Worm (Caenorhabditis elegans) whole organism, L1 larva: ENCODE results near the gene gck-2.

ENCODE experiments used
- C04F5.9 ChIP-seq: sonication (generic microtip); optimal IDR thresholded peaks from 2 replicates; lab custom pipeline; 2016; ENCODE audit warnings: missing genetic modification characterization, missing compliant biosample characterization
- C34B4.2 ChIP-seq: sonication (generic microtip); optimal IDR thresholded peaks from 2 replicates; lab custom pipeline; 2017; ENCODE audit warnings: mild to moderate bottlenecking, missing genetic modification characterization, missing compliant biosample characterization
- F16B12.6 ChIP-seq: fragments of 150-350 bp; optimal IDR thresholded peaks from 2 replicates; lab custom pipeline; 2014; ENCODE audit warnings: missing biosample characterization, missing genetic modification characterization
- alr-1 ChIP-seq: fragments of 200-800 bp; sonication (Bioruptor generic); optimal IDR thresholded peaks from 2 replicates; lab custom pipeline; 2018; ENCODE audit warnings: borderline replicate concordance, mild to moderate bottlenecking, missing genetic modification characterization, missing compliant biosample characterization
- aly-2 ChIP-seq: fragments of 150-350 bp; optimal IDR thresholded peaks from 2 replicates; lab custom pipeline; 2014; ENCODE audit warnings: missing biosample characterization, missing genetic modification characterization
- ama-1 ChIP-seq: fragments of 150-350 bp; optimal IDR thresholded peaks from 2 replicates; lab custom pipeline; 2014
- blmp-1 ChIP-seq: fragments of 150-350 bp; optimal IDR thresholded peaks from 2 replicates; lab custom pipeline; 2014; ENCODE audit warnings: missing biosample characterization, missing genetic modification characterization
- ceh-63 ChIP-seq: fragments of 200-800 bp; sonication (Bioruptor generic); optimal IDR thresholded peaks from 2 replicates; lab custom pipeline; 2018; ENCODE audit warnings: mild to moderate bottlenecking, missing genetic modification characterization, missing compliant biosample characterization
- ceh-82 ChIP-seq, 3 experiments: fragments of 150-350 bp in 1 of 3; sonication (generic microtip) in 2 of 3; optimal IDR thresholded peaks; 2 replicates each; lab custom pipeline; 2014 to 2017; ENCODE audit warnings: missing biosample characterization in 3 of 3, missing genetic modification characterization in 3 of 3
- ceh-90 ChIP-seq: sonication (generic microtip); optimal IDR thresholded peaks from 2 replicates; lab custom pipeline; 2016; ENCODE audit warnings: missing genetic modification characterization, missing compliant biosample characterization
- dpl-1 ChIP-seq, 3 experiments: fragments of 150-350 bp in 2 of 3; sonication (generic microtip) in 1 of 3; optimal IDR thresholded peaks; 2 replicates each; lab custom pipeline; 2014 to 2017; ENCODE audit warnings: missing biosample characterization in 3 of 3, missing genetic modification characterization in 3 of 3, missing genetic modification reagents in 3 of 3
- efl-1 ChIP-seq, 4 experiments: fragments of 150-350 bp; optimal IDR thresholded peaks in 3 of 4; peaks in 1 of 4; 1 replicate in 1 of 4; 2 replicates in 3 of 4; lab custom pipeline; 2014; ENCODE audit warnings: missing biosample characterization in 2 of 4, missing genetic modification characterization in 2 of 4, missing genetic modification reagents in 2 of 4
- egl-27 ChIP-seq, 2 experiments: fragments of 150-350 bp in 1 of 2; sonication (generic microtip); optimal IDR thresholded peaks; 3 replicates each; lab custom pipeline; 2017 to 2018; ENCODE audit warnings: missing biosample characterization in 2 of 2, missing genetic modification characterization in 2 of 2, missing genetic modification reagents in 2 of 2
- elt-3 ChIP-seq, 6 experiments: fragments of 150-350 bp in 1 of 6; sonication (generic microtip); optimal IDR thresholded peaks; 2 replicates each; lab custom pipeline; 2017 to 2018; ENCODE audit warnings: missing biosample characterization in 6 of 6, missing genetic modification characterization in 6 of 6, inconsistent platforms in 1 of 6
- fkh-4 ChIP-seq: sonication (generic microtip); optimal IDR thresholded peaks from 2 replicates; lab custom pipeline; 2016; ENCODE audit warnings: missing compliant biosample characterization, missing genetic modification characterization, borderline replicate concordance
- fkh-8 ChIP-seq: sonication (generic microtip); optimal IDR thresholded peaks from 2 replicates; lab custom pipeline; 2016; ENCODE audit warnings: mild to moderate bottlenecking, missing genetic modification characterization, missing compliant biosample characterization
- grh-1 ChIP-seq: fragments of 200-800 bp; sonication (Bioruptor generic); IDR thresholded peaks from 2 replicates; pipeline ENCODE4 v1.3.6; 2022; ENCODE audit warnings: missing genetic modification reagents, missing genetic modification characterization, missing compliant biosample characterization
- hpl-2 ChIP-seq: fragments of 150-350 bp; optimal IDR thresholded peaks from 2 replicates; lab custom pipeline; 2014; ENCODE audit warnings: missing biosample characterization, missing genetic modification reagents, missing genetic modification characterization
- irx-1 ChIP-seq: sonication (generic microtip); optimal IDR thresholded peaks from 2 replicates; lab custom pipeline; 2016; ENCODE audit warnings: missing genetic modification characterization, missing compliant biosample characterization
- lin-13 ChIP-seq: fragments of 150-350 bp; optimal IDR thresholded peaks from 2 replicates; lab custom pipeline; 2014; ENCODE audit warnings: missing biosample characterization, missing genetic modification reagents, missing genetic modification characterization
- lin-14 ChIP-seq: fragments of 200-800 bp; sonication (Bioruptor generic); optimal IDR thresholded peaks from 2 replicates; lab custom pipeline; 2018; ENCODE audit warnings: mild to moderate bottlenecking, missing genetic modification characterization, moderate library complexity, missing compliant biosample characterization
- lin-15B ChIP-seq: fragments of 150-350 bp; sonication (generic microtip); optimal IDR thresholded peaks from 3 replicates; lab custom pipeline; 2014; ENCODE audit warnings: missing biosample characterization, missing genetic modification characterization
- lin-35 ChIP-seq, 2 experiments: fragments of 150-350 bp; optimal IDR thresholded peaks; 2 replicates each; lab custom pipeline; 2014; ENCODE audit warnings: missing biosample characterization in 2 of 2, missing genetic modification characterization in 2 of 2, missing genetic modification reagents in 2 of 2
- lin-39 ChIP-seq: fragments of 150-350 bp; optimal IDR thresholded peaks from 2 replicates; lab custom pipeline; 2014; ENCODE audit warnings: missing biosample characterization, missing genetic modification reagents, missing genetic modification characterization
- lir-3 ChIP-seq: sonication (generic microtip); optimal IDR thresholded peaks from 2 replicates; lab custom pipeline; 2016; ENCODE audit warnings: mild to moderate bottlenecking, missing genetic modification characterization, moderate library complexity, missing compliant biosample characterization; ENCODE audit not compliant: poor library complexity
- lsy-2 ChIP-seq, 2 experiments: fragments of 150-350 bp; optimal IDR thresholded peaks; 2 replicates each; lab custom pipeline; 2014; ENCODE audit warnings: missing biosample characterization in 2 of 2, missing genetic modification characterization in 2 of 2
- nhr-19 ChIP-seq: fragments of 200-800 bp; sonication (Bioruptor generic); conservative IDR thresholded peaks from 2 replicates; pipeline ENCODE4 v1.3.6; 2022; ENCODE audit warnings: missing genetic modification characterization, missing compliant biosample characterization
- nhr-20 ChIP-seq: sonication (generic microtip); optimal IDR thresholded peaks from 2 replicates; lab custom pipeline; 2016; ENCODE audit warnings: mild to moderate bottlenecking, missing genetic modification characterization, missing compliant biosample characterization
- nhr-237 ChIP-seq: fragments of 150-350 bp; optimal IDR thresholded peaks from 2 replicates; lab custom pipeline; 2014; ENCODE audit warnings: missing biosample characterization, missing genetic modification characterization
- nhr-47 ChIP-seq: sonication (generic microtip); optimal IDR thresholded peaks from 2 replicates; lab custom pipeline; 2016; ENCODE audit warnings: mild to moderate bottlenecking, missing genetic modification characterization, moderate library complexity, missing compliant biosample characterization
- nhr-71 ChIP-seq: sonication (generic microtip); optimal IDR thresholded peaks from 2 replicates; lab custom pipeline; 2016; ENCODE audit warnings: mild to moderate bottlenecking, missing genetic modification characterization, moderate library complexity, missing compliant biosample characterization
- nhr-77 ChIP-seq: fragments of 150-350 bp; optimal IDR thresholded peaks from 2 replicates; lab custom pipeline; 2014; ENCODE audit warnings: missing biosample characterization, missing genetic modification characterization
- nhr-85 ChIP-seq: sonication (generic microtip); peaks from one replicate; lab custom pipeline; 2016; ENCODE audit warnings: missing genetic modification characterization, inconsistent platforms, missing compliant biosample characterization
- pqm-1 ChIP-seq: sonication (generic microtip); optimal IDR thresholded peaks from 3 replicates; lab custom pipeline; 2017; ENCODE audit warnings: missing biosample characterization, missing genetic modification characterization
- rnt-1 ChIP-seq: sonication (generic microtip); optimal IDR thresholded peaks from 2 replicates; lab custom pipeline; 2016; ENCODE audit warnings: mild to moderate bottlenecking, missing genetic modification characterization, moderate library complexity, missing compliant biosample characterization
- skn-1 ChIP-seq: fragments of 150-350 bp; optimal IDR thresholded peaks from 2 replicates; lab custom pipeline; 2014; ENCODE audit warnings: missing biosample characterization, missing genetic modification characterization
- snpc-4 ChIP-seq: fragments of 150-350 bp; optimal IDR thresholded peaks from 2 replicates; lab custom pipeline; 2014; ENCODE audit warnings: missing biosample characterization, missing genetic modification characterization
- snu-23 ChIP-seq: sonication (generic microtip); optimal IDR thresholded peaks from 2 replicates; lab custom pipeline; 2016; ENCODE audit warnings: missing genetic modification characterization, missing compliant biosample characterization
- sox-4 ChIP-seq: sonication (generic microtip); optimal IDR thresholded peaks from 2 replicates; lab custom pipeline; 2016; ENCODE audit warnings: missing genetic modification characterization, missing compliant biosample characterization
- sptf-1 ChIP-seq: fragments of 150-350 bp; optimal IDR thresholded peaks from 2 replicates; lab custom pipeline; 2014; ENCODE audit warnings: missing biosample characterization, missing genetic modification characterization
- swsn-7 ChIP-seq: sonication (generic microtip); optimal IDR thresholded peaks from 2 replicates; lab custom pipeline; 2016; ENCODE audit warnings: missing genetic modification characterization, missing compliant biosample characterization
- unc-62 ChIP-seq: fragments of 150-350 bp; optimal IDR thresholded peaks from 2 replicates; lab custom pipeline; 2014; ENCODE audit warnings: missing biosample characterization, missing genetic modification reagents, missing genetic modification characterization
- unc-86 ChIP-seq: sonication (generic microtip); optimal IDR thresholded peaks from 2 replicates; lab custom pipeline; 2016; ENCODE audit warnings: missing genetic modification characterization, missing compliant biosample characterization
- xbp-1 ChIP-seq: sonication (generic microtip); optimal IDR thresholded peaks from 2 replicates; lab custom pipeline; 2016; ENCODE audit warnings: missing genetic modification characterization, missing compliant biosample characterization
- zag-1 ChIP-seq: fragments of 150-350 bp; optimal IDR thresholded peaks from 2 replicates; lab custom pipeline; 2014; ENCODE audit warnings: missing biosample characterization, missing genetic modification characterization

gck-2 gene

DNA sequence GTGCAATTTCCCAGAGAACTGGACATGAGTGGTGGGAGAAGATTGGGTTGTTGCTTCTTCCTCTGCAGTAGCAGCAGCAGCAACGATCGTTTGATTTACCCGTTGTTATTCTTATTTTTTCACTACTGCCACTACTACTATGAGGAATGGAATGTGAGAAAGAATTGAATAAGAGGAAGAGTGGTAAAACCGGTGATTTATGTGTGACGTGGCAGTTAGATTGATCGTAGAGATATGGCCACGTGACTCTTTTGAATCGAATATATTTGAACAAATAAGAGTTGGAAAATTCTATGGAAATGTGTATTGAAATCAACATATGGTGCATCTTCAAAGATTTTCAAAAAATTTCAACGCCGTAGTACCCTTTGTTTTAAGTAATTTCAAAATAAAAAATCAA lies 3.8 kb upstream of the gck-2 start:
- TF ChIP-seq nhr-20 (tag; lab: Kevin White, UChicago) (peak; percentile 32), nhr-237 (tag; lab: Kevin White, UChicago) (no peak), lin-39 (tag; lab: Kevin White, UChicago) (no peak), snu-23 (peak; percentile 1), rnt-1 (tag; lab: Kevin White, UChicago) (peak; percentile 2), blmp-1 (peak; percentile 10), xbp-1 (tag; lab: Kevin White, UChicago) (peak; percentile 13), nhr-85 (tag; lab: Kevin White, UChicago) (peak; percentile 84)

DNA sequence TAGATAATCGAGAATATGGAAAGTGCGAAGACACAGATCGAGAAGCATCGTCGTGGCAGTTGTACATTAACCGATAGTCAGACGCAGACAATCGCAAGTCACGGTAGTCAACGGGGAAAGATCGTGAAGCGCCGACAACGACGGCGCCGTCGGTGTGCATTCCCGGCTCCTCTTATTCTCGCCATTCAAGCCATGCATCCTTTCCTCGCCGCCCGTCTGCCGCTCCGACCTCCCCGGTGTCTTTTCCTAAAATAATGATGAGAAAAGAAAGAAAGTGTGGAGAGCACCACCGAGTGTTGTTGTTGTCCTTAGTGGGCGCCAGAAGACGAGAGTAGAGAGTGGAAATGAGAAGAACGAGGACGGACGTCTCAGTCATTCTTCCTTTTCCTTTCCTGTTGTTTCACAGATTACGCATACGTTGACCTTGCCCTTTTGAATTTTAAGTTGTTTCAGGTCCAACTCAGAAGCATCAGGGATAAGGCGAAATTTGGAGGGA lies 1.3 kb upstream of the gck-2 start, which contains the start of gene ZC404.1:
Gene ZC404.1 (plus strand): TSS at position 446 of the 496 bp plus-strand sequence.
- peak in 1 of 2 experiments; percentile 22 for TF ChIP-seq lsy-2 (tag; optimal IDR thresholded peaks at IDR 0.05; lab: Kevin White, UChicago)
- TF ChIP-seq fkh-8 (tag; lab: Kevin White, UChicago) = peak; percentile 64
- no peak for TF ChIP-seq lin-13 (GFP tag; lab: Kevin White, UChicago)
- TF ChIP-seq efl-1 (optimal IDR thresholded peaks at IDR 0.05; lab: Kevin White, UChicago) = peak; percentile 3 to 8
- peak in 1 of 2 experiments; percentile 49 for TF ChIP-seq efl-1 (GFP tag; optimal IDR thresholded peaks at IDR 0.05 in 1 of 2; lab: Kevin White, UChicago)
- TF ChIP-seq nhr-71 (tag; lab: Kevin White, UChicago) = peak; percentile 36
- TF ChIP-seq C34B4.2 = no peak
- TF ChIP-seq ceh-63 (GFP tag; lab: Kevin White, UChicago) = no peak
- TF ChIP-seq unc-86 = peak; percentile 1
- peak; percentile 24 for TF ChIP-seq snpc-4 (tag; lab: Kevin White, UChicago)
- TF ChIP-seq swsn-7 (tag; lab: Kevin White, UChicago) = peak; percentile 21
- TF ChIP-seq ceh-82 (tag; optimal IDR thresholded peaks at IDR 0.05; lab: Kevin White, UChicago) = peak in 1 of 3 experiments; percentile 23
- TF ChIP-seq lin-35 (GFP tag; optimal IDR thresholded peaks at IDR 0.05; lab: Kevin White, UChicago) = peak in 1 of 2 experiments; percentile 3
- TF ChIP-seq lin-14 (GFP tag; lab: Kevin White, UChicago) = peak; percentile 74
- TF ChIP-seq nhr-47 = peak; percentile 12

DNA sequence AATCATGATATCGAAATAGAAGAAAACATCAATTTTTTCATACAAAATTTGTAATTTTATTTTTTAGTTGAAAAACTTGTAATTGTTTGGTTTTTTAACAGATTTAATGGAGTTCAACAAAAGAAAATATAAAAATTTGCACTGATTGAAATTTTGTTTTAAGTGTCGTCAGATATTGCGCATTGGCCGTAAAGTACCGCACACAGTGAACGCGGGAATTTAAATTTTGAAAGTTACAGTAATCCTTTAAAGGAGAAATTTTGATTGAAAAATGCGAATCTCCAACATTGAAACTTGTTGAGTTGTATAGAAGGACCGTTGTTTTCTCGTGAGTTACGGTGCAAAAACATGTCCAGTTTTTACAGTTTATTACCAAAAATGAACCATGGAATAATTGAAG lies 508 bp upstream of the gck-2 start:
- TF ChIP-seq fkh-4 (tag; lab: Kevin White, UChicago) (no peak), lin-35 (GFP tag; optimal IDR thresholded peaks at IDR 0.05; lab: Kevin White, UChicago) (peak; percentile 7 to 60), lin-39 (tag; lab: Kevin White, UChicago) (no peak), alr-1 (tag; lab: Kevin White, UChicago) (no peak), sox-4 (tag; lab: Kevin White, UChicago) (no peak), lir-3 (tag; lab: Kevin White, UChicago) (no peak), F16B12.6 (tag; lab: Kevin White, UChicago) (peak; percentile 31), swsn-7 (tag; lab: Kevin White, UChicago) (no peak), dpl-1 (GFP tag; optimal IDR thresholded peaks at IDR 0.05; lab: Kevin White, UChicago) (peak in 2 of 3 experiments; percentile 26 to 70), C04F5.9 (tag; lab: Kevin White, UChicago) (no peak), irx-1 (tag; lab: Kevin White, UChicago) (no peak), grh-1 (no peak), ama-1 (lab: Kevin White, UChicago) (no peak), nhr-85 (tag; lab: Kevin White, UChicago) (no peak), nhr-47 (no peak), unc-62 (GFP tag; lab: Kevin White, UChicago) (no peak), egl-27 (tag; optimal IDR thresholded peaks at IDR 0.05; lab: Kevin White, UChicago) (no peak), pqm-1 (tag; lab: Kevin White, UChicago) (no peak), ceh-90 (tag; lab: Kevin White, UChicago) (no peak), elt-3 (tag; optimal IDR thresholded peaks at IDR 0.05; lab: Kevin White, UChicago) (no peak), lin-15B (tag; lab: Kevin White, UChicago) (no peak), skn-1 (tag; lab: Kevin White, UChicago) (no peak), efl-1 (optimal IDR thresholded peaks at IDR 0.05; lab: Kevin White, UChicago) (peak in 1 of 2 experiments; percentile 48), efl-1 (GFP tag; optimal IDR thresholded peaks at IDR 0.05 in 1 of 2; lab: Kevin White, UChicago) (peak; percentile 8 to 64), lsy-2 (tag; optimal IDR thresholded peaks at IDR 0.05; lab: Kevin White, UChicago) (peak in 1 of 2 experiments; percentile 41), zag-1 (no peak), sptf-1 (tag; lab: Kevin White, UChicago) (no peak), nhr-77 (tag; lab: Kevin White, UChicago) (no peak), aly-2 (tag; lab: Kevin White, UChicago) (no peak), blmp-1 (no peak), hpl-2 (GFP tag; lab: Kevin White, UChicago) (no peak), nhr-19 (GFP tag; lab: Robert Waterston, UW) (no peak)
- TF ChIP-seq, all 84 proteins: peak for 5
